Fruit fly (Drosophila melanogaster) whole organism, wandering third instar larva: Measurements from ENCODE around the gene Rpt4.

Source experiments
- Abd-B ChIP-seq: fragments of >200 bp; optimal IDR thresholded peaks from 2 replicates; lab custom pipeline; 2017; ENCODE audit warnings: missing biosample characterization, missing genetic modification characterization
- CrebA ChIP-seq: fragments of 200-800 bp; sonication (Bioruptor generic); optimal IDR thresholded peaks from 2 replicates; lab custom pipeline; 2016; ENCODE audit warnings: missing biosample characterization, mild to moderate bottlenecking, missing genetic modification characterization, borderline replicate concordance
- Dif ChIP-seq: fragments of 200-275, 200-300 bp; sonication (Bioruptor generic); optimal IDR thresholded peaks from 2 replicates; lab custom pipeline; 2018; ENCODE audit warnings: missing biosample characterization, missing genetic modification characterization; ENCODE audit not compliant: partially characterized antibody
- GATAd ChIP-seq: sonication (Bioruptor generic); optimal IDR thresholded peaks from 2 replicates; lab custom pipeline; 2016; ENCODE audit warnings: missing biosample characterization, missing genetic modification characterization
- Hnf4 ChIP-seq: fragments of 200-800 bp; sonication (Bioruptor generic); optimal IDR thresholded peaks from 2 replicates; lab custom pipeline; 2016; ENCODE audit warnings: missing biosample characterization, mild to moderate bottlenecking, missing genetic modification characterization
- Hr83 ChIP-seq: fragments of 200-300 bp; sonication (Bioruptor generic); optimal IDR thresholded peaks from 2 replicates; lab custom pipeline; 2016; ENCODE audit warnings: missing biosample characterization, mild to moderate bottlenecking, missing genetic modification characterization, moderate library complexity; ENCODE audit not compliant: poor library complexity, severe bottlenecking
- Jra ChIP-seq: sonication (Bioruptor generic); optimal IDR thresholded peaks from 2 replicates; lab custom pipeline; 2016; ENCODE audit warnings: missing biosample characterization, missing genetic modification characterization
- Mio ChIP-seq: sonication (Bioruptor generic); optimal IDR thresholded peaks from 2 replicates; lab custom pipeline; 2016; ENCODE audit warnings: missing biosample characterization, missing genetic modification characterization
- Myc ChIP-seq: fragments of >200 bp; optimal IDR thresholded peaks from 2 replicates; lab custom pipeline; 2017
- N ChIP-seq: fragments of >200 bp; optimal IDR thresholded peaks from 2 replicates; lab custom pipeline; 2018; ENCODE audit warnings: missing biosample characterization, missing external identifiers, missing genetic modification characterization
- OdsH ChIP-seq: fragments of 200-800 bp; sonication (Bioruptor generic); optimal IDR thresholded peaks from 2 replicates; lab custom pipeline; 2016; ENCODE audit warnings: missing biosample characterization, mild to moderate bottlenecking, missing genetic modification characterization
- Rel ChIP-seq, 2 experiments: fragments of 200-800 bp; sonication (Bioruptor generic) in 1 of 2; optimal IDR thresholded peaks; 2 replicates in 1 of 2; 3 replicates in 1 of 2; lab custom pipeline; 2016 to 2019; ENCODE audit warnings: mild to moderate bottlenecking in 2 of 2, missing biosample characterization in 2 of 2, missing genetic modification characterization in 2 of 2, moderate library complexity in 1 of 2
- Vsx2 ChIP-seq: fragments of 200-300, 225-300 bp; sonication (Bioruptor generic); optimal IDR thresholded peaks from 2 replicates; lab custom pipeline; 2018; ENCODE audit warnings: missing biosample characterization, missing genetic modification characterization; ENCODE audit not compliant: partially characterized antibody
- brk ChIP-seq: fragments of 200-800 bp; sonication (Bioruptor generic); optimal IDR thresholded peaks from 2 replicates; lab custom pipeline; 2016; ENCODE audit warnings: missing biosample characterization, mild to moderate bottlenecking, missing genetic modification characterization
- dl ChIP-seq, 2 experiments: fragments of 175-275, 200-275 bp in 1 of 2; fragments of 200-275 bp in 1 of 2; sonication (Bioruptor generic); optimal IDR thresholded peaks; lab custom pipeline; 2018; ENCODE audit warnings: mild to moderate bottlenecking in 2 of 2, missing biosample characterization in 2 of 2, missing genetic modification characterization in 2 of 2, moderate library complexity in 2 of 2; ENCODE audit not compliant: partially characterized antibody in 2 of 2, insufficient read depth in 1 of 2
- dsf ChIP-seq: sonication (Bioruptor generic); optimal IDR thresholded peaks from 2 replicates; lab custom pipeline; 2016; ENCODE audit warnings: missing biosample characterization, missing genetic modification characterization, borderline replicate concordance
- ey ChIP-seq: fragments of 200-800 bp; sonication (Bioruptor generic); optimal IDR thresholded peaks from 2 replicates; lab custom pipeline; 2016; ENCODE audit warnings: missing biosample characterization, missing genetic modification characterization
- foxo ChIP-seq, 2 experiments: fragments of 200-800 bp; sonication (Bioruptor generic); optimal IDR thresholded peaks; 2 replicates in 1 of 2; 3 replicates in 1 of 2; lab custom pipeline; 2016 to 2017; ENCODE audit warnings: missing biosample characterization in 2 of 2, missing genetic modification characterization in 2 of 2
- fru ChIP-seq: fragments of 200-800 bp; sonication (Bioruptor generic); optimal IDR thresholded peaks from 3 replicates; lab custom pipeline; 2016; ENCODE audit warnings: missing biosample characterization, mild to moderate bottlenecking, missing genetic modification characterization
- h ChIP-seq: fragments of 200-800 bp; sonication (Bioruptor generic); optimal IDR thresholded peaks from 3 replicates; lab custom pipeline; 2016; ENCODE audit warnings: missing biosample characterization, mild to moderate bottlenecking, missing genetic modification characterization
- jim ChIP-seq: fragments of 175-275, 200-325 bp; sonication (Bioruptor generic); optimal IDR thresholded peaks from 2 replicates; lab custom pipeline; 2016; ENCODE audit warnings: missing biosample characterization, mild to moderate bottlenecking, missing genetic modification characterization
- lola ChIP-seq: fragments of >200 bp; optimal IDR thresholded peaks from 2 replicates; lab custom pipeline; 2017; ENCODE audit warnings: missing biosample characterization, missing genetic modification characterization
- pan ChIP-seq: fragments of >200 bp; optimal IDR thresholded peaks from 2 replicates; lab custom pipeline; 2017
- rgr ChIP-seq: fragments of 200-800 bp; sonication (Bioruptor generic); optimal IDR thresholded peaks from 3 replicates; lab custom pipeline; 2016; ENCODE audit warnings: missing biosample characterization, mild to moderate bottlenecking, missing genetic modification characterization
- sage ChIP-seq: fragments of 200-800 bp; sonication (Bioruptor generic); optimal IDR thresholded peaks from 2 replicates; lab custom pipeline; 2016; ENCODE audit warnings: missing biosample characterization, mild to moderate bottlenecking, missing genetic modification characterization
- sv ChIP-seq: fragments of 200-800 bp; sonication (Bioruptor generic); optimal IDR thresholded peaks from 3 replicates; lab custom pipeline; 2016; ENCODE audit warnings: missing biosample characterization, missing genetic modification characterization
- tai ChIP-seq: sonication (Bioruptor generic); optimal IDR thresholded peaks from 2 replicates; lab custom pipeline; 2016; ENCODE audit warnings: missing biosample characterization, missing genetic modification characterization
- usp ChIP-seq: fragments of >200 bp; optimal IDR thresholded peaks from 2 replicates; lab custom pipeline; 2017; ENCODE audit warnings: missing biosample characterization, missing genetic modification characterization
- woc ChIP-seq: sonication (Bioruptor generic); optimal IDR thresholded peaks from 2 replicates; lab custom pipeline; 2016; ENCODE audit warnings: missing biosample characterization, mild to moderate bottlenecking, missing genetic modification characterization

Gene Rpt4

DNA sequence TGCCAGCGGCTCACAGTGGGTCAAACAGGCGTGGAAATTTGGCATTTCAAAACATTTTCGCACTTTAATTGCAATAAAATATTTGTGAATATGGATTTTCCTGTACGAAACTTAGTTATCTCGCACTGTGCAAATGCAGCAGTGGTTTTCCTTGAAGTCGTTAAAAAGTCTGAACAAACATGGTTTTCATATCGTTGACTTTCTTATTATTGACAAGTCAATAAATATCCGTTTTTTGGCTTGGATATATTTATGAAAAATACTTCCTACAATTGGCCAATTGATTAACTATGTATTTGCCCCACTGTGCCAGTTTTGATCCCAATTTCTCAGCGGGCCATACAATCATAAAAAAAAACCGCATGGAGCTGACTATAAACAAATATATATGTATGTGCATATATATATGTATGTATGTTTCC, 25.6 kb downstream of the Rpt4 start (continued):
- TF ChIP-seq Myc (lab: Kevin White, UChicago) (no peak), Jra (GFP tag; lab: Kevin White, UChicago) (peak; percentile 65), Rel (GFP tag; optimal IDR thresholded peaks at IDR 0.05; lab: Kevin White, UChicago) (peak; percentile 71), Rel (tag; optimal IDR thresholded peaks at IDR 0.05; lab: Kevin White, UChicago) (no peak), Mio (GFP tag; lab: Kevin White, UChicago) (peak; percentile 47)
- TF ChIP-seq, all 38 proteins: peak for 21

DNA sequence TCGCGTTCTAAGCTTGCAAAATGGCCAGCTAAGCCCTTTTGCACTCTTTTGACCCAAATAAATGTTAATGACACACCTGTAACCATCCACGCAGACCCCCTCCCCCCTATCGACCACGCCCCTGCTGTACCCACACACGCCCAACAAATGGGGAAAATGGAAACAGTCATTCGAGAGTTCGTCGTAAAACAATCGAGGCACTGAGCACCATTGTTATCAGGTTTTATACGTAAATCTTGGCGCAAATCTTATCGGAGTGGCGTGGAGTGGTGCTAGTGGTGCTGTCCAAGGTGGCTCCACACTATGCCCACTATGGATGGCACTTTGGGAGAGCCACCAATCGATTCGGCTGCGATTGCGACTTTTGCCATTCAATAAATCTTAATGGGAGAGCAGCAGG, 26.6 kb downstream of the Rpt4 start:
- TF ChIP-seq h (GFP tag; lab: Kevin White, UChicago) (no peak), dsf (no peak), OdsH (no peak), Dif (GFP tag; lab: Kevin White, UChicago) (no peak), Hr83 (GFP tag; lab: Kevin White, UChicago) (no peak), jim (GFP tag; lab: Kevin White, UChicago) (no peak), Mio (GFP tag; lab: Kevin White, UChicago) (no peak), ey (GFP tag; lab: Kevin White, UChicago) (no peak), CrebA (no peak), N (GFP tag; lab: Kevin White, UChicago) (no peak), dl (GFP tag; optimal IDR thresholded peaks at IDR 0.05; lab: Kevin White, UChicago; ENCODE audit: insufficient read depth in 1 of 2, partially characterized antibody in 2 of 2) (no peak), pan (lab: Kevin White, UChicago) (no peak), usp (no peak), Vsx2 (GFP tag; lab: Kevin White, UChicago) (no peak), rgr (GFP tag; lab: Kevin White, UChicago) (no peak), brk (GFP tag; lab: Kevin White, UChicago) (no peak), Abd-B (no peak), lola (GFP tag; lab: Kevin White, UChicago) (no peak), fru (GFP tag; lab: Kevin White, UChicago) (no peak), Jra (GFP tag; lab: Kevin White, UChicago) (no peak)

DNA sequence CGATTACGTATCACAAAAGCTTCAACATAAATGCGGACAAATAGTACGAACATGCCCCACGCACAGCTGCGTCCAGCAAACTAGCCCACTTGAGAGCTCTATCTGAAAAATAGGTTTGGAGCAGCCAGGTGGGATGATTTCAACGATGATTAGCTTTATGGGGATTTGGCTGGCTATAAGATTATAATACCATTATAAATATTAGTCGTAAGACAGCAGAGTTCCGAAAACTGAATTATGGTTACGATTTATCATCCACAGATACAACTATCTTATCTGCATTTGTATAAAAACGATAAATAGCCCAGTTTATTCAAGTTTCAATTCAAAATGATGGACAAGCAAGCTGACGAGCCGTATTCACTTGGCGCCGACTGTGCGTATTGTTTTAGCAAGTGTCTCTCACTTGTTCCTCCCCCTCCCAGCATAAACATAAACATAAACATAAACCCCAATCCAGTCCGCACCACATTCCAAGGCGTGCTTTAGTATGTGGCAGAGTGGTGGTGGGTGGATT, 27.4 kb downstream of the Rpt4 start:
- TF ChIP-seq rgr (GFP tag; lab: Kevin White, UChicago), result no peak
- TF ChIP-seq sv (GFP tag; lab: Kevin White, UChicago), result peak; percentile 36
- TF ChIP-seq lola (GFP tag; lab: Kevin White, UChicago), result no peak

DNA sequence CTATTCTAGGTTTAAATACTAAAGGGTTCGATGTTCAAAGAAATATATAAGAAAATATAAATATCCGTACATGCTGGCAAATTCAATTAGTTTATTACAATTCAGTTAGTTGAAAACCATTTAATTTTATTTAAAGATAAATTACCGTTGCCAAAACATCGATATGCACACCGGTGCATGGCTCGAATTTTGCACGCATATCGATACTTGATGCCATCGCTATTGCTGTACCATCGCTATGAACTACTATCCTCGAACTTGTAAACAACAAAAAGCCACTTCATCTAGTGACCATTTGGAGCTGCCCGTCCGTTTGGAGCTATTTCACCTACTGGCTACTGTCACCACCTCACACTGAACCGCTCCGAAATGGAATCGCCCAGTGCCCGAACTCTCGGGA, 30.1 kb downstream of the Rpt4 start, which contains the start of gene Josd:
Gene Josd (plus strand): TSS at position 270 of the 400 bp plus-strand sequence.
- peak; percentile 36 for TF ChIP-seq woc (GFP tag; lab: Kevin White, UChicago)
- TF ChIP-seq Hr83 (GFP tag; lab: Kevin White, UChicago), result peak; percentile 24
- peak; percentile 17 for TF ChIP-seq h (GFP tag; lab: Kevin White, UChicago)
- TF ChIP-seq Rel (GFP tag; optimal IDR thresholded peaks at IDR 0.05; lab: Kevin White, UChicago), result no peak
- peak; percentile 67 for TF ChIP-seq Rel (tag; optimal IDR thresholded peaks at IDR 0.05; lab: Kevin White, UChicago)
- peak; percentile 10 for TF ChIP-seq Hnf4
- peak in 1 of 2 experiments; percentile 11 for TF ChIP-seq foxo (GFP tag; optimal IDR thresholded peaks at IDR 0.05; lab: Kevin White, UChicago)
- TF ChIP-seq rgr (GFP tag; lab: Kevin White, UChicago), result peak; percentile 11
- TF ChIP-seq dsf, result no peak
- TF ChIP-seq tai, result no peak

DNA sequence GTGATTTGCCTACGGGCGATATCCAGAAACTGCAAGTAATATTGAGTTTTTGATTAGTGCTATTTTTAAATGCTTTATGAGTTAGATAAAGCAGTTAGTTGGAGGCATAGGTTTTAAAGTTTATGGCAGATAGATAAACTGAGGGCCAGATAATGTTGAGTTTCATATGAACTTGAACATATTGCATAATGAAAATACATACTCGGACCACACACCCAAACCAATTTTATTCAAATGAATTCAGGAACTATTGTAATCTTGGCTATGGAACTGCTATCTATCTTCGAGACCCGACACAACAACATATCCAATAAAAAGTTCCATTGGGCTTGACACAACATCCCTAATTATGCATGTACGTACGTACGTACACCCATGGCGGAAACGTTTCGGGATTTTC, 31.3 kb downstream of the Rpt4 start:
- TF ChIP-seq Hnf4 (no peak), Myc (lab: Kevin White, UChicago) (no peak), OdsH (no peak), pan (lab: Kevin White, UChicago) (no peak), sage (GFP tag; lab: Kevin White, UChicago) (no peak), h (GFP tag; lab: Kevin White, UChicago) (no peak), Dif (GFP tag; lab: Kevin White, UChicago) (no peak), jim (GFP tag; lab: Kevin White, UChicago) (no peak), GATAd (GFP tag; lab: Kevin White, UChicago) (no peak), N (GFP tag; lab: Kevin White, UChicago) (no peak)
